Fruit fly (Drosophila melanogaster): ENCODE measurements around the gene CG34140.
A peak's percentile ranks its signal among the peaks of the same experiment; 100 is the strongest.

- TF ChIP-seq Blimp-1 (GFP tag; optimal IDR thresholded peaks at IDR 0.05) = no peak
- TF ChIP-seq Lpt (GFP tag; optimal IDR thresholded peaks at IDR 0.05) = no peak
- no peak for TF ChIP-seq lz (GFP tag; optimal IDR thresholded peaks at IDR 0.05)
- TF ChIP-seq CG6854 (GFP tag; optimal IDR thresholded peaks at IDR 0.05) = peak; percentile 20
- no peak for TF ChIP-seq fd59A (GFP tag; optimal IDR thresholded peaks at IDR 0.05)
- no peak for TF ChIP-seq CG10669 (GFP tag; optimal IDR thresholded peaks at IDR 0.05)
- no peak for TF ChIP-seq Ets21C (GFP tag; optimal IDR thresholded peaks at IDR 0.05)
- TF ChIP-seq CG4318 (GFP tag; optimal IDR thresholded peaks at IDR 0.05) = no peak
- no peak for TF ChIP-seq OdsH (GFP tag; optimal IDR thresholded peaks at IDR 0.05)
Observed at dm6 chr3L:179490-180261, 4.5 kb downstream of the CG34140 start, which contains the start of gene CG13875.

Data from whole organism, prepupa.